Worm (Caenorhabditis elegans): ENCODE results near the gene Y110A2AL.5.
A peak's percentile ranks its signal among the peaks of the same experiment; 100 is the strongest.

The Y110A2AL.5 gene

DNA sequence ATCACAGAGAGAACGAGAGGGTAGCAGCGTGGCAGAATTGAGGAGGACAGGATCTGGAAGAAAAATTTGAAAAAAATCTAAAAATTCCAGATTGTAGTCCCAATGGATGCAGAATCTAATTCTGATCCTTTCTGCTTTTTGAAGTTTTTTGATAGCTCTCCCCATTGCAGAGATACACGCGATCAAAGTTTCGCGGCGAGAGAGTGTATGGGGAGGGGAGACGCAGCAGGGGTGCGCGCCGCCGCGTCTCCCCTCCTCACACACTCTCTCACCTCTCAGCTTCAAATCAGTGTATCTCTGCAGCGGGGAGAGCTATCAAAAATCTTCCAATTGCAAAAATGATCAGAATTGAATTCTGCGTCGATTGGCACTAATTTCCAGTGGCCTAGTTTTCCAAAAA lies 16.8 kb downstream of the Y110A2AL.5 start:
- TF ChIP-seq nhr-28 (tag; optimal IDR thresholded peaks at IDR 0.05): no peak

- TF ChIP-seq bed-3 (GFP tag; optimal IDR thresholded peaks at IDR 0.05): no peak
- TF ChIP-seq zip-8 (tag; optimal IDR thresholded peaks at IDR 0.05): no peak
- TF ChIP-seq unc-62 (GFP tag; optimal IDR thresholded peaks at IDR 0.05): no peak
- no peak for TF ChIP-seq ces-1 (GFP tag; optimal IDR thresholded peaks at IDR 0.05)
- TF ChIP-seq lin-13 (tag; optimal IDR thresholded peaks at IDR 0.05): no peak
- TF ChIP-seq drap-1 (GFP tag; optimal IDR thresholded peaks at IDR 0.05): no peak
- no peak for TF ChIP-seq mab-5 (tag; optimal IDR thresholded peaks at IDR 0.05)
- TF ChIP-seq nhr-2 (tag; optimal IDR thresholded peaks at IDR 0.05): no peak
- TF ChIP-seq lin-32 (GFP tag; optimal IDR thresholded peaks at IDR 0.05): no peak
- TF ChIP-seq tbx-8 (GFP tag; optimal IDR thresholded peaks at IDR 0.05): no peak
- no peak for TF ChIP-seq blmp-1 (tag; optimal IDR thresholded peaks at IDR 0.05)
- no peak for TF ChIP-seq mls-2 (tag; optimal IDR thresholded peaks at IDR 0.05)
- TF ChIP-seq sptf-1 (tag; optimal IDR thresholded peaks at IDR 0.05): no peak
- TF ChIP-seq elt-3 (tag; optimal IDR thresholded peaks at IDR 0.05): no peak
- TF ChIP-seq unc-39 (tag; optimal IDR thresholded peaks at IDR 0.05): no peak
Measured at ce11 chrII:2884810-2885209, 20.5 kb downstream of the Y110A2AL.5 start, which contains the start of gene pigw-1. Gene pigw-1, minus strand, starts transcription at chrII:2884910.

DNA sequence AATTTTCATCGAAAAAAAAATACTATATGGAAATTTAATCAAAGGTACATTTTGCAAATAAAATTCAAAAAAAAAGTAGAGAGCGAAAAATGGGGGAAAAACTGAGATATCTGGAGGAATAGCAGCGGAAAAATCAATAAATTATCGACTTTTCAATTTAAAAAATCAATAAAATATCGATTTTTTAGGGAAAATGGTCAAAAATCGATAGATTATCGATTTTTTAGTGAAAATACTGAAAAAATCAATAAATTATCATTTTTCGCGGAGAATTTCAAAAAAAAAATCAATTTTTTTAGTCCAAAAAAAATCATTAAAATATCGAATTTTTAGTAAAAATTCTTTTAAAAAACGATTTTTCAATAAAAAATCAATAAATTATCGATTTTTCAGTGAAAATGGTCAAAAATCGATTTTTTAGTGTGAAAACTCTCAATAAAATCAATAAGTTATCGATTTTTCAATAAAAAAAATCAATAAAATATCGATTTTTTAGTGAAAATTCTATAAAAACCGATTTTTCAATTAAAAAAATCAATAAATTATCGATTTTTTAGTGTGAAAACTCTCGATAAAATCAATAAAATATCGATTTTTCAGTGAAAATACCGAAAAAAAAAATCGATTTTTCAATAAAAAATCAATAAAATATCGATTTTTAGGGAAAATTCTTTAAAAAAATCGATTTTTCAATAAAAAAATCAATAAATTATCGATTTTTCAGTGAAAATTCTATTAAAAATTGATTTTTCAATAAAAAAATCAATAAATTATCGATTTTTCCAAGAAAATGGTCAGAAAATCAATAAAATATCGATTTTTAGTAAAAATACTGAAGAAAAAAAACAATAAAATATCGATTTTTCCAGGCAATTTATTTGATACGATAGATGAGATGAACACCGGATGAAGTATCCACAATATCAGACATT lies 21.5 kb downstream of the Y110A2AL.5 start:
- no peak for TF ChIP-seq nhr-28 (tag; optimal IDR thresholded peaks at IDR 0.05)
- no peak for TF ChIP-seq ztf-11 (tag; optimal IDR thresholded peaks at IDR 0.05)
- TF ChIP-seq mep-1 (tag; optimal IDR thresholded peaks at IDR 0.05): no peak
- TF ChIP-seq ces-1 (GFP tag; optimal IDR thresholded peaks at IDR 0.05): no peak
- no peak for TF ChIP-seq mls-2 (tag; optimal IDR thresholded peaks at IDR 0.05)
- no peak for TF ChIP-seq unc-62 (GFP tag; optimal IDR thresholded peaks at IDR 0.05)
- TF ChIP-seq nhr-237 (tag; optimal IDR thresholded peaks at IDR 0.05): no peak
- no peak for TF ChIP-seq nhr-12 (tag; optimal IDR thresholded peaks at IDR 0.05)
- TF ChIP-seq bed-3 (GFP tag; optimal IDR thresholded peaks at IDR 0.05): no peak
- no peak for TF ChIP-seq ceh-43 (GFP tag; optimal IDR thresholded peaks at IDR 0.05)
- no peak for TF ChIP-seq ham-2 (GFP tag; optimal IDR thresholded peaks at IDR 0.05)
- no peak for TF ChIP-seq cnd-1 (tag; optimal IDR thresholded peaks at IDR 0.05)
- TF ChIP-seq lsy-2 (tag; optimal IDR thresholded peaks at IDR 0.05): no peak
- TF ChIP-seq unc-120 (tag; optimal IDR thresholded peaks at IDR 0.05; ENCODE audit: poor library complexity, severe bottlenecking): no peak
- TF ChIP-seq pha-4 (tag; optimal IDR thresholded peaks at IDR 0.05): no peak
- no peak for TF ChIP-seq snpc-4 (tag; optimal IDR thresholded peaks at IDR 0.05)
- no peak for TF ChIP-seq drap-1 (GFP tag; optimal IDR thresholded peaks at IDR 0.05)

ce11 chrII:2888957-2889630 lies 24.8 kb downstream of the Y110A2AL.5 start, which contains the start of gene pinn-1:
Gene pinn-1, minus strand, starts transcription at chrII:2889007.
- TF ChIP-seq lsy-2 (tag; optimal IDR thresholded peaks at IDR 0.05) (peak; percentile 69), nhr-76 (tag; optimal IDR thresholded peaks at IDR 0.05) (no peak), mab-5 (tag; optimal IDR thresholded peaks at IDR 0.05) (no peak), ztf-11 (tag; optimal IDR thresholded peaks at IDR 0.05) (no peak), M03D4.4 (tag; optimal IDR thresholded peaks at IDR 0.05) (no peak), unc-120 (tag; optimal IDR thresholded peaks at IDR 0.05; ENCODE audit: poor library complexity, severe bottlenecking) (no peak), lin-13 (tag; optimal IDR thresholded peaks at IDR 0.05) (peak; percentile 88), nhr-2 (tag; optimal IDR thresholded peaks at IDR 0.05) (peak; percentile 9), bed-3 (GFP tag; optimal IDR thresholded peaks at IDR 0.05) (no peak), snpc-4 (tag; optimal IDR thresholded peaks at IDR 0.05) (no peak), tbx-8 (GFP tag; optimal IDR thresholded peaks at IDR 0.05) (no peak), nhr-237 (tag; optimal IDR thresholded peaks at IDR 0.05) (peak; percentile 50), sptf-1 (tag; optimal IDR thresholded peaks at IDR 0.05) (peak; percentile 76), blmp-1 (tag; optimal IDR thresholded peaks at IDR 0.05) (no peak), drap-1 (GFP tag; optimal IDR thresholded peaks at IDR 0.05) (peak; percentile 10), lin-32 (GFP tag; optimal IDR thresholded peaks at IDR 0.05) (peak; percentile 1), nhr-28 (tag; optimal IDR thresholded peaks at IDR 0.05) (no peak), hlh-1 (tag; optimal IDR thresholded peaks at IDR 0.05) (no peak), sem-2 (GFP tag; optimal IDR thresholded peaks at IDR 0.05) (no peak), mls-2 (tag; optimal IDR thresholded peaks at IDR 0.05) (peak; percentile 55), ces-1 (GFP tag; optimal IDR thresholded peaks at IDR 0.05) (peak; percentile 78), ham-2 (GFP tag; optimal IDR thresholded peaks at IDR 0.05) (no peak), ceh-39 (tag; optimal IDR thresholded peaks at IDR 0.05) (peak; percentile 55), flh-1 (GFP tag; optimal IDR thresholded peaks at IDR 0.05) (no peak), cnd-1 (tag; optimal IDR thresholded peaks at IDR 0.05) (peak; percentile 63), elt-1 (tag; optimal IDR thresholded peaks at IDR 0.05; ENCODE audit: borderline replicate concordance, insufficient read depth) (no peak), nhr-12 (tag; optimal IDR thresholded peaks at IDR 0.05) (no peak), ceh-43 (GFP tag; optimal IDR thresholded peaks at IDR 0.05) (no peak), unc-39 (tag; optimal IDR thresholded peaks at IDR 0.05) (no peak), elt-3 (tag; optimal IDR thresholded peaks at IDR 0.05) (peak; percentile 27), zip-8 (tag; optimal IDR thresholded peaks at IDR 0.05) (no peak), ceh-83 (GFP tag; optimal IDR thresholded peaks at IDR 0.05) (no peak), mep-1 (tag; optimal IDR thresholded peaks at IDR 0.05) (peak; percentile 85), unc-62 (GFP tag; optimal IDR thresholded peaks at IDR 0.05) (no peak), pha-4 (tag; optimal IDR thresholded peaks at IDR 0.05) (peak; percentile 80)
